Worm (Caenorhabditis elegans) whole organism, early embryonic: ENCODE results near the gene clec-10.

ENCODE experiments used
- aly-1 ChIP-seq: sonication (generic microtip); optimal IDR thresholded peaks from 2 replicates; lab custom pipeline; 2016; ENCODE audit warnings: missing genetic modification characterization, missing compliant biosample characterization
- ama-1 ChIP-seq: fragments of 150-350 bp; optimal IDR thresholded peaks from 2 replicates; lab custom pipeline; 2014
- hmbx-1 ChIP-seq: sonication (generic microtip); optimal IDR thresholded peaks from 2 replicates; lab custom pipeline; 2016; ENCODE audit warnings: mild to moderate bottlenecking, missing genetic modification characterization, missing compliant biosample characterization
- pes-1 ChIP-seq: fragments of 200-800 bp; sonication (Bioruptor generic); IDR thresholded peaks from 2 replicates; pipeline ENCODE4 v1.3.6; 2022; ENCODE audit warnings: missing genetic modification reagents, missing genetic modification characterization, missing compliant biosample characterization
- tbx-37 ChIP-seq: fragments of 200-800 bp; sonication (Bioruptor generic); conservative IDR thresholded peaks from 2 replicates; pipeline ENCODE4 v1.3.6; 2022; ENCODE audit warnings: missing genetic modification reagents, missing genetic modification characterization, missing compliant biosample characterization

DNA sequence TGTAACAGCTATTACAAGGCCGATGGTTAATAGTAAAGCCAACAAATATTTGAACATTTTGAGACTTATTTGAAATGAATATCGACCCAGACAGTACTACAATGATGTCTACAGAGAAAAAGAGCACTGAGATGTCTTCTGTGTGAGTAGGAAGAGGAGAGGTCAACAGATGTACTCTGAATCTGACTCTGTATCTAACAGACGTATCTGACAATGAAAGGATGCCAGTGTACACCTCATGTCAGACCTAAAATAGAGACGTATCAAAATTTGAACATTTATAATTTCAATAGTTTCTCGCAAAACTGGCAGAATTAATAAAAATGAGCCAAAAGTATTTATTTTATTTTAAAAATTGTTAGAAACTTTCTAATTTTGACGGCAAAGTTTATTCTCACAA lies 20.6 kb downstream of the clec-10 start, which contains the start of gene C24H12.8:
- no peak for TF ChIP-seq aly-1 (tag; lab: Kevin White, UChicago)
- TF ChIP-seq hmbx-1 (tag; lab: Kevin White, UChicago): no peak
- TF ChIP-seq ama-1 (lab: Kevin White, UChicago): no peak
- TF ChIP-seq tbx-37: no peak
- no peak for TF ChIP-seq pes-1
